Worm (Caenorhabditis elegans) whole organism, L3 larva: Measurements from ENCODE around the gene srd-65.

ENCODE experiments used
- R02D3.7 ChIP-seq: fragments of 150-350 bp; optimal IDR thresholded peaks from 2 replicates; lab custom pipeline; 2014; ENCODE audit warnings: missing biosample characterization, missing genetic modification characterization
- ZK546.5 ChIP-seq: sonication (generic microtip); optimal IDR thresholded peaks from 2 replicates; lab custom pipeline; 2017; ENCODE audit warnings: missing biosample characterization, missing genetic modification characterization
- aly-2 ChIP-seq: fragments of 150-350 bp; optimal IDR thresholded peaks from 2 replicates; lab custom pipeline; 2014; ENCODE audit warnings: missing biosample characterization, missing genetic modification characterization
- ama-1 ChIP-seq: fragments of 150-350 bp; optimal IDR thresholded peaks from 2 replicates; lab custom pipeline; 2018
- ceh-16 ChIP-seq: sonication (generic microtip); optimal IDR thresholded peaks from 2 replicates; lab custom pipeline; 2017; ENCODE audit warnings: missing biosample characterization, missing genetic modification characterization
- elt-2 ChIP-seq: sonication (generic microtip); optimal IDR thresholded peaks from 2 replicates; lab custom pipeline; 2016; ENCODE audit warnings: missing genetic modification reagents, mild to moderate bottlenecking, missing genetic modification characterization, missing compliant biosample characterization
- fkh-10 ChIP-seq: sonication (generic microtip); optimal IDR thresholded peaks from 2 replicates; lab custom pipeline; 2017; ENCODE audit warnings: missing biosample characterization, missing genetic modification reagents, missing genetic modification characterization
- nhr-237 ChIP-seq: fragments of 150-350 bp; optimal IDR thresholded peaks from 2 replicates; lab custom pipeline; 2014; ENCODE audit warnings: missing biosample characterization, missing genetic modification characterization
- nhr-25 ChIP-seq: sonication (generic microtip); optimal IDR thresholded peaks from 2 replicates; lab custom pipeline; 2017; ENCODE audit warnings: missing biosample characterization, missing genetic modification characterization
- nhr-76 ChIP-seq: fragments of 150-350 bp; sonication (generic microtip); optimal IDR thresholded peaks from 5 replicates; lab custom pipeline; 2014; ENCODE audit warnings: missing biosample characterization, missing genetic modification characterization
- pha-4 ChIP-seq: fragments of 150-350 bp; optimal IDR thresholded peaks from 2 replicates; lab custom pipeline; 2014; ENCODE audit warnings: missing biosample characterization, missing genetic modification reagents, missing genetic modification characterization
- snpc-4 ChIP-seq: fragments of 150-350 bp; optimal IDR thresholded peaks from 2 replicates; lab custom pipeline; 2014; ENCODE audit warnings: missing biosample characterization, missing genetic modification characterization
- unc-39 ChIP-seq: sonication (generic microtip); optimal IDR thresholded peaks from 4 replicates; lab custom pipeline; 2017; ENCODE audit warnings: missing biosample characterization, missing genetic modification characterization
- ztf-11 ChIP-seq: fragments of 150-350 bp; optimal IDR thresholded peaks from 2 replicates; lab custom pipeline; 2014; ENCODE audit warnings: missing biosample characterization, missing genetic modification characterization

- TF ChIP-seq nhr-237 (tag; lab: Kevin White, UChicago) (no peak), snpc-4 (tag; lab: Kevin White, UChicago) (no peak), ztf-11 (tag; lab: Kevin White, UChicago) (no peak), ceh-16 (tag; lab: Kevin White, UChicago) (no peak), unc-39 (tag; lab: Kevin White, UChicago) (no peak), fkh-10 (no peak), nhr-76 (tag; lab: Kevin White, UChicago) (no peak), R02D3.7 (tag; lab: Kevin White, UChicago) (no peak), ZK546.5 (no peak), ama-1 (lab: Kevin White, UChicago) (no peak), nhr-25 (no peak), elt-2 (tag; lab: Kevin White, UChicago) (no peak), aly-2 (tag; lab: Kevin White, UChicago) (no peak), pha-4 (no peak)
Measured at ce11 chrIII:2223932-2224331, at the start of gene srd-65.
